Fruit fly (Drosophila melanogaster) whole organism, wandering third instar larva: ENCODE data around the gene Clk.
A peak's percentile ranks its signal among the peaks of the same experiment; 100 is the strongest.

Experiments used
- Abd-B ChIP-seq: fragments of >200 bp; optimal IDR thresholded peaks from 2 replicates; lab custom pipeline; 2017; ENCODE audit warnings: missing biosample characterization, missing genetic modification characterization
- CG32264 ChIP-seq: fragments of 200-800 bp; sonication (Bioruptor generic); optimal IDR thresholded peaks from 2 replicates; lab custom pipeline; 2016; ENCODE audit warnings: missing biosample characterization, missing genetic modification characterization
- CG9705 ChIP-seq: fragments of 200-800 bp; sonication (Bioruptor generic); optimal IDR thresholded peaks from 2 replicates; lab custom pipeline; 2018; ENCODE audit warnings: missing biosample characterization, mild to moderate bottlenecking, missing genetic modification characterization
- CrebA ChIP-seq: fragments of 200-800 bp; sonication (Bioruptor generic); optimal IDR thresholded peaks from 2 replicates; lab custom pipeline; 2016; ENCODE audit warnings: missing biosample characterization, mild to moderate bottlenecking, missing genetic modification characterization, borderline replicate concordance
- Dfd ChIP-seq: fragments of >200 bp; optimal IDR thresholded peaks from 2 replicates; lab custom pipeline; 2017; ENCODE audit warnings: missing biosample characterization, missing genetic modification characterization
- Dif ChIP-seq: fragments of 200-275, 200-300 bp; sonication (Bioruptor generic); optimal IDR thresholded peaks from 2 replicates; lab custom pipeline; 2018; ENCODE audit warnings: missing biosample characterization, missing genetic modification characterization; ENCODE audit not compliant: partially characterized antibody
- GATAd ChIP-seq: sonication (Bioruptor generic); optimal IDR thresholded peaks from 2 replicates; lab custom pipeline; 2016; ENCODE audit warnings: missing biosample characterization, missing genetic modification characterization
- HLH106 ChIP-seq: fragments of 200-800 bp; optimal IDR thresholded peaks from 3 replicates; lab custom pipeline; 2019; ENCODE audit warnings: missing biosample characterization, mild to moderate bottlenecking, missing genetic modification characterization, moderate library complexity
- Hnf4 ChIP-seq: fragments of 200-800 bp; sonication (Bioruptor generic); optimal IDR thresholded peaks from 2 replicates; lab custom pipeline; 2016; ENCODE audit warnings: missing biosample characterization, mild to moderate bottlenecking, missing genetic modification characterization
- Hr78 ChIP-seq: fragments of >200 bp; optimal IDR thresholded peaks from 2 replicates; lab custom pipeline; 2017; ENCODE audit warnings: missing biosample characterization, missing genetic modification characterization
- Hr83 ChIP-seq: fragments of 200-300 bp; sonication (Bioruptor generic); optimal IDR thresholded peaks from 2 replicates; lab custom pipeline; 2016; ENCODE audit warnings: missing biosample characterization, mild to moderate bottlenecking, missing genetic modification characterization, moderate library complexity; ENCODE audit not compliant: poor library complexity, severe bottlenecking
- Jra ChIP-seq: sonication (Bioruptor generic); optimal IDR thresholded peaks from 2 replicates; lab custom pipeline; 2016; ENCODE audit warnings: missing biosample characterization, missing genetic modification characterization
- Mio ChIP-seq: sonication (Bioruptor generic); optimal IDR thresholded peaks from 2 replicates; lab custom pipeline; 2016; ENCODE audit warnings: missing biosample characterization, missing genetic modification characterization
- Myc ChIP-seq: fragments of >200 bp; optimal IDR thresholded peaks from 2 replicates; lab custom pipeline; 2017
- N ChIP-seq: fragments of >200 bp; optimal IDR thresholded peaks from 2 replicates; lab custom pipeline; 2018; ENCODE audit warnings: missing biosample characterization, missing external identifiers, missing genetic modification characterization
- OdsH ChIP-seq: fragments of 200-800 bp; sonication (Bioruptor generic); optimal IDR thresholded peaks from 2 replicates; lab custom pipeline; 2016; ENCODE audit warnings: missing biosample characterization, mild to moderate bottlenecking, missing genetic modification characterization
- Rel ChIP-seq, 2 experiments: fragments of 200-800 bp; sonication (Bioruptor generic) in 1 of 2; optimal IDR thresholded peaks; 2 replicates in 1 of 2; 3 replicates in 1 of 2; lab custom pipeline; 2016 to 2019; ENCODE audit warnings: mild to moderate bottlenecking in 2 of 2, missing biosample characterization in 2 of 2, missing genetic modification characterization in 2 of 2, moderate library complexity in 1 of 2
- Sp1 ChIP-seq: fragments of 200-800 bp; sonication (Bioruptor generic); optimal IDR thresholded peaks from 3 replicates; lab custom pipeline; 2019; ENCODE audit warnings: missing biosample characterization, mild to moderate bottlenecking, missing genetic modification characterization, moderate library complexity
- Vsx2 ChIP-seq: fragments of 200-300, 225-300 bp; sonication (Bioruptor generic); optimal IDR thresholded peaks from 2 replicates; lab custom pipeline; 2018; ENCODE audit warnings: missing biosample characterization, missing genetic modification characterization; ENCODE audit not compliant: partially characterized antibody
- br ChIP-seq: fragments of 200-800 bp; sonication (Bioruptor generic); optimal IDR thresholded peaks from 2 replicates; lab custom pipeline; 2016; ENCODE audit warnings: missing biosample characterization, missing genetic modification characterization
- brk ChIP-seq: fragments of 200-800 bp; sonication (Bioruptor generic); optimal IDR thresholded peaks from 2 replicates; lab custom pipeline; 2016; ENCODE audit warnings: missing biosample characterization, mild to moderate bottlenecking, missing genetic modification characterization
- dl ChIP-seq, 2 experiments: fragments of 175-275, 200-275 bp in 1 of 2; fragments of 200-275 bp in 1 of 2; sonication (Bioruptor generic); optimal IDR thresholded peaks; lab custom pipeline; 2018; ENCODE audit warnings: mild to moderate bottlenecking in 2 of 2, missing biosample characterization in 2 of 2, missing genetic modification characterization in 2 of 2, moderate library complexity in 2 of 2; ENCODE audit not compliant: partially characterized antibody in 2 of 2, insufficient read depth in 1 of 2
- dmrt93B ChIP-seq: fragments of 200-800 bp; sonication (Bioruptor generic); optimal IDR thresholded peaks from 2 replicates; lab custom pipeline; 2018; ENCODE audit warnings: missing biosample characterization, mild to moderate bottlenecking, missing genetic modification characterization
- dsf ChIP-seq: sonication (Bioruptor generic); optimal IDR thresholded peaks from 2 replicates; lab custom pipeline; 2016; ENCODE audit warnings: missing biosample characterization, missing genetic modification characterization, borderline replicate concordance
- ey ChIP-seq: fragments of 200-800 bp; sonication (Bioruptor generic); optimal IDR thresholded peaks from 2 replicates; lab custom pipeline; 2016; ENCODE audit warnings: missing biosample characterization, missing genetic modification characterization
- foxo ChIP-seq, 2 experiments: fragments of 200-800 bp; sonication (Bioruptor generic); optimal IDR thresholded peaks; 2 replicates in 1 of 2; 3 replicates in 1 of 2; lab custom pipeline; 2016 to 2017; ENCODE audit warnings: missing biosample characterization in 2 of 2, missing genetic modification characterization in 2 of 2
- fru ChIP-seq: fragments of 200-800 bp; sonication (Bioruptor generic); optimal IDR thresholded peaks from 3 replicates; lab custom pipeline; 2016; ENCODE audit warnings: missing biosample characterization, mild to moderate bottlenecking, missing genetic modification characterization
- h ChIP-seq: fragments of 200-800 bp; sonication (Bioruptor generic); optimal IDR thresholded peaks from 3 replicates; lab custom pipeline; 2016; ENCODE audit warnings: missing biosample characterization, mild to moderate bottlenecking, missing genetic modification characterization
- jim ChIP-seq: fragments of 175-275, 200-325 bp; sonication (Bioruptor generic); optimal IDR thresholded peaks from 2 replicates; lab custom pipeline; 2016; ENCODE audit warnings: missing biosample characterization, mild to moderate bottlenecking, missing genetic modification characterization
- lola ChIP-seq: fragments of >200 bp; optimal IDR thresholded peaks from 2 replicates; lab custom pipeline; 2017; ENCODE audit warnings: missing biosample characterization, missing genetic modification characterization
- pan ChIP-seq: fragments of >200 bp; optimal IDR thresholded peaks from 2 replicates; lab custom pipeline; 2017
- psq ChIP-seq: fragments of 200-800 bp; sonication (Bioruptor generic); optimal IDR thresholded peaks from 3 replicates; lab custom pipeline; 2017; ENCODE audit warnings: missing biosample characterization, mild to moderate bottlenecking, missing genetic modification characterization, moderate library complexity
- rgr ChIP-seq: fragments of 200-800 bp; sonication (Bioruptor generic); optimal IDR thresholded peaks from 3 replicates; lab custom pipeline; 2016; ENCODE audit warnings: missing biosample characterization, mild to moderate bottlenecking, missing genetic modification characterization
- sage ChIP-seq: fragments of 200-800 bp; sonication (Bioruptor generic); optimal IDR thresholded peaks from 2 replicates; lab custom pipeline; 2016; ENCODE audit warnings: missing biosample characterization, mild to moderate bottlenecking, missing genetic modification characterization
- sv ChIP-seq: fragments of 200-800 bp; sonication (Bioruptor generic); optimal IDR thresholded peaks from 3 replicates; lab custom pipeline; 2016; ENCODE audit warnings: missing biosample characterization, missing genetic modification characterization
- tai ChIP-seq: sonication (Bioruptor generic); optimal IDR thresholded peaks from 2 replicates; lab custom pipeline; 2016; ENCODE audit warnings: missing biosample characterization, missing genetic modification characterization
- usp ChIP-seq: fragments of >200 bp; optimal IDR thresholded peaks from 2 replicates; lab custom pipeline; 2017; ENCODE audit warnings: missing biosample characterization, missing genetic modification characterization
- woc ChIP-seq: sonication (Bioruptor generic); optimal IDR thresholded peaks from 2 replicates; lab custom pipeline; 2016; ENCODE audit warnings: missing biosample characterization, mild to moderate bottlenecking, missing genetic modification characterization

The Clk gene

DNA sequence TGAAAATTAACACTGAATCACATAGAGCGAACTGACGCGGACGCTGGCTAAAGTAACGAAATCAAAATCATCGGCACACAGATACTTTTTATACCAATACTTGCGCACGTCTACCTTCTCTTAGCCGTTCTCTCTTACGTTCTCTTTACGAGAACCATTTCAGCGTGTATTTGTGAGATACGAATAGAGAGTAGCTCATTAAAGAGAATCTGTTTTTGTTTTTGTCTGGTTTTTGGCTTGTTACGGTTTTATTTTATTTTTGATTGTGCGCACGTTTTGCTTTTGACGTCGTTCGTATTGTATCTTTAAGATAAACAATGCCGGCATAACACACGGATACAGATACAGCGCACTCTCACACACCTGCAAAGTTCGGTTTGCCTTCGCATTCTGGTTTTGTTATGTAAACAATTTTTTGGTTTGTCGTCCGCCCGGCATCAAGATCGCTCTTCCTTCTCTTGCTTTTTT is 30.0 kb upstream of the Clk start:
- peak in 1 of 2 experiments; percentile 77 for TF ChIP-seq foxo (GFP tag; optimal IDR thresholded peaks at IDR 0.05; lab: Kevin White, UChicago)
- peak; percentile 4 for TF ChIP-seq Rel (GFP tag; optimal IDR thresholded peaks at IDR 0.05; lab: Kevin White, UChicago)
- TF ChIP-seq Rel (tag; optimal IDR thresholded peaks at IDR 0.05; lab: Kevin White, UChicago), result peak; percentile 10
- TF ChIP-seq dmrt93B (GFP tag; lab: Kevin White, UChicago), result no peak
- TF ChIP-seq Dif (GFP tag; lab: Kevin White, UChicago), result peak; percentile 49
- no peak for TF ChIP-seq pan (lab: Kevin White, UChicago)
- no peak for TF ChIP-seq br (GFP tag; lab: Kevin White, UChicago)
- peak; percentile 37 for TF ChIP-seq tai (GFP tag; lab: Kevin White, UChicago)
- peak; percentile 45 for TF ChIP-seq Sp1 (GFP tag; lab: Kevin White, UChicago)
- TF ChIP-seq CrebA (GFP tag; lab: Kevin White, UChicago), result peak; percentile 91
- peak; percentile 31 to 67 for TF ChIP-seq dl (GFP tag; optimal IDR thresholded peaks at IDR 0.05; lab: Kevin White, UChicago; ENCODE audit: insufficient read depth in 1 of 2, partially characterized antibody in 2 of 2)
- TF ChIP-seq Jra, result no peak
- TF ChIP-seq Vsx2 (GFP tag; lab: Kevin White, UChicago), result peak; percentile 46
- no peak for TF ChIP-seq rgr (GFP tag; lab: Kevin White, UChicago)
- no peak for TF ChIP-seq HLH106
- TF ChIP-seq CG32264 (GFP tag; lab: Kevin White, UChicago), result peak; percentile 43
- TF ChIP-seq fru (GFP tag; lab: Kevin White, UChicago), result peak; percentile 85
- TF ChIP-seq sv, result no peak
- TF ChIP-seq woc (GFP tag; lab: Kevin White, UChicago), result peak; percentile 15
- TF ChIP-seq GATAd (GFP tag; lab: Kevin White, UChicago), result no peak
- TF ChIP-seq brk, result peak; percentile 77
- no peak for TF ChIP-seq Myc (lab: Kevin White, UChicago)
- peak; percentile 43 for TF ChIP-seq psq (GFP tag; lab: Kevin White, UChicago)
- TF ChIP-seq sage (GFP tag; lab: Kevin White, UChicago), result peak; percentile 77
- TF ChIP-seq CG9705 (GFP tag; lab: Kevin White, UChicago), result peak; percentile 12

DNA sequence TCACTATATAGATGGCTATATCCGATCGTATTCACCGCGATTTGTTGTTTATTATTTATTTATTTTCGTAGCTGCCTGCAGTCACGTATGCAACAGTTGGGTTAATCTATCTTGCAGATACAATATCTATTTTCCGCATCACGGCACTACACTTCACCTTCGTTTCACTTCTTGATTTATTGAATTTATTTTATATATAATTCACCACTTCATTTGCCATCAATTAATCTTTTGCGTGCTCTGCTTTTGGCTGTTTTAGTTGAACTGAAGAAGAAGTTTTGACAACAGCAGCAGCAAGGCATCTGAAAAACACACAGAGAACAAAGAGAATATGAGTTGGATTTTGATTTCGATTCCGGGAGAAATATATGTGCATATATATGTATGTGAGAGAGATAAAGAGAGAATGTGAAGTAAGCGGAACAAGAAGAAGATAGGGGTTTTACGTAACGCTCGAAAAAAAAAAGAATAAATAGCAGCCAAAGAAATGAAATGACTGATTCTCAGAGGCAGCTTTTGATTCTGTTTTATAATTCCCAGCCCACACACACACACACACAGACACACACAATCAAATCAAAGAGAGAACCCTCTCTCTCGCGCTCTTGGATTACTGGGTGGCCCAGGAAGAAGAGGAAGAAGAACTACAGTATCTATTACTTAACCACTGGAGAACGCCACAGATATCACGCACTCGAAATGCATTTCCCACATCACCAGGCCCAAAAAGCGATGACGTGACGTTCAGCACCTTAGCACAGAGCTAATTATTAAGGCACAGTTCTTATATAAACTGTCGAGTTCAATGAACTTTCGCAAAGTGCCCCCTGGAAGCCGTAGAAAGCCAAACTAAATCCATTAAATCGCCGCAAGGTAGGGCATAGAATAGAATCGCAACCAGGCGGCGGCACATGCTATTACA is 29.3 kb upstream of the Clk start:
- TF ChIP-seq ey (GFP tag; lab: Kevin White, UChicago), result no peak
- no peak for TF ChIP-seq Rel (GFP tag; optimal IDR thresholded peaks at IDR 0.05; lab: Kevin White, UChicago)
- TF ChIP-seq Rel (tag; optimal IDR thresholded peaks at IDR 0.05; lab: Kevin White, UChicago), result peak; percentile 30
- TF ChIP-seq GATAd (GFP tag; lab: Kevin White, UChicago), result no peak
- TF ChIP-seq Sp1 (GFP tag; lab: Kevin White, UChicago), result peak; percentile 8
- no peak for TF ChIP-seq dmrt93B (GFP tag; lab: Kevin White, UChicago)
- TF ChIP-seq CrebA (GFP tag; lab: Kevin White, UChicago), result peak; percentile 68
- peak; percentile 38 for TF ChIP-seq sage (GFP tag; lab: Kevin White, UChicago)
- TF ChIP-seq fru (GFP tag; lab: Kevin White, UChicago), result peak; percentile 90
- no peak for TF ChIP-seq Myc (lab: Kevin White, UChicago)
- no peak for TF ChIP-seq rgr (GFP tag; lab: Kevin White, UChicago)
- no peak for TF ChIP-seq foxo (GFP tag; optimal IDR thresholded peaks at IDR 0.05; lab: Kevin White, UChicago)
- no peak for TF ChIP-seq sv
- TF ChIP-seq HLH106, result no peak
- TF ChIP-seq Dfd (GFP tag; lab: Kevin White, UChicago), result peak; percentile 51
- no peak for TF ChIP-seq tai (GFP tag; lab: Kevin White, UChicago)
- no peak for TF ChIP-seq woc (GFP tag; lab: Kevin White, UChicago)
- TF ChIP-seq h (GFP tag; lab: Kevin White, UChicago), result no peak
- TF ChIP-seq lola (GFP tag; lab: Kevin White, UChicago), result no peak
- peak; percentile 1 for TF ChIP-seq Hnf4 (GFP tag; lab: Kevin White, UChicago)
- TF ChIP-seq brk, result peak; percentile 45
- peak in 1 of 2 experiments; percentile 30 for TF ChIP-seq dl (GFP tag; optimal IDR thresholded peaks at IDR 0.05; lab: Kevin White, UChicago; ENCODE audit: insufficient read depth in 1 of 2, partially characterized antibody in 2 of 2)
- no peak for TF ChIP-seq jim (GFP tag; lab: Kevin White, UChicago)
- TF ChIP-seq Jra, result no peak
- TF ChIP-seq Dif (GFP tag; lab: Kevin White, UChicago), result peak; percentile 73
- TF ChIP-seq Abd-B (GFP tag; lab: Kevin White, UChicago), result no peak
- no peak for TF ChIP-seq pan (lab: Kevin White, UChicago)
- TF ChIP-seq usp, result no peak
- no peak for TF ChIP-seq Hr78 (GFP tag; lab: Kevin White, UChicago)
- TF ChIP-seq dsf (GFP tag; lab: Kevin White, UChicago), result no peak
- no peak for TF ChIP-seq Hr83 (GFP tag; lab: Kevin White, UChicago)
- peak; percentile 41 for TF ChIP-seq N
- no peak for TF ChIP-seq psq (GFP tag; lab: Kevin White, UChicago)
- TF ChIP-seq Mio, result no peak
- TF ChIP-seq br (GFP tag; lab: Kevin White, UChicago), result no peak
- TF ChIP-seq OdsH (GFP tag; lab: Kevin White, UChicago), result no peak
- no peak for TF ChIP-seq Vsx2 (GFP tag; lab: Kevin White, UChicago)
- no peak for TF ChIP-seq CG32264 (GFP tag; lab: Kevin White, UChicago)
- TF ChIP-seq CG9705 (GFP tag; lab: Kevin White, UChicago), result no peak
